Fruit fly (Drosophila melanogaster): ENCODE measurements around the gene Abd-B.

- no peak for TF ChIP-seq usp (GFP tag; optimal IDR thresholded peaks at IDR 0.05)
- no peak for TF ChIP-seq psq (optimal IDR thresholded peaks at IDR 0.05)
- no peak for TF ChIP-seq EcR (GFP tag; optimal IDR thresholded peaks at IDR 0.05)
Observed at dm6 chr3R:16907790-16908189, 64.2 kb downstream of the Abd-B start.
